Fruit fly (Drosophila melanogaster): ENCODE measurements around the gene trc.

trc gene

DNA sequence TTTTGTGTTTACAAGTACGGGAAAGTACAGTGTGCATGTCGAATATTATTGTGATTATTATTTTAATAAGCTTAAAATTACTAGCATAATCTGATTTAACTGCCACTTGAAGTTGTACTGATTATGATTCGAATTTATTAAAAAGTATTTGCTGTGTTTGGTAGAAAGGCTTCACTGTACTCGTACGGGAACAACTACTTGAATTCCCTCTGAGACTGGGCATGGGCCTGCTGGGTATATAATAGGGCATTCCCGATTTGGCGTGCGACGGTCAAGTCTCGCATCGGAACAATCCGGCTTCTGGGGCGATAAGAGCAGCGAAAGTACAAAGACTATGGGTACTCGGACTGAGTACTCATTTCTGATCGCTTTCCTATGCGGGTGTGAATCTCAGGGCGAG is 35.6 kb upstream of the trc start (continued):
- TF ChIP-seq CG15336 (GFP tag; IDR thresholded peaks at IDR 0.05) (peak; percentile 17; the same call in 1 of the 2 replicates), Sox14 (GFP tag; optimal IDR thresholded peaks at IDR 0.05) (peak; percentile 41)

DNA sequence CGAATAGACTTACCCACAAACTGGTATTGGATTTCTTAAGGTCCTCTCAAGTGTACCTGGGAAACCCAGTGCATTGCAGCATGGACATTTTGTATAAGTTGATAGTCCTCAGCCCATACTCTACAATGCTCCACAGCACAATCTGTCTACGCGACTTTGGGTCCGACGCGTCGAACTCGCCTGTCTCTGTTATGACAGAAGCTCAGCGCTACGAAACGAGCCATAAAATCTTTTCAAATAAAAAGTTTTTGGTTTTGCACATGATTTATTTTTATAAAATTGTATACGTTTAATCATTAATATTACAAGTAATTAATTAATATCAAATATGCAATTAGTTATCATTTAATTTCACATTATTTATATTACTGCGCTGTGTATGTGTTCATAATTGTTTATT is 33.1 kb upstream of the trc start:
- no peak for TF ChIP-seq Eip93F (GFP tag; optimal IDR thresholded peaks at IDR 0.05)
- no peak for TF ChIP-seq dsx (GFP tag; optimal IDR thresholded peaks at IDR 0.05; ENCODE audit: poor library complexity, severe bottlenecking)
- peak; percentile 58 for TF ChIP-seq svp (GFP tag)
- TF ChIP-seq CG15336 (GFP tag; IDR thresholded peaks at IDR 0.05), result no peak

DNA sequence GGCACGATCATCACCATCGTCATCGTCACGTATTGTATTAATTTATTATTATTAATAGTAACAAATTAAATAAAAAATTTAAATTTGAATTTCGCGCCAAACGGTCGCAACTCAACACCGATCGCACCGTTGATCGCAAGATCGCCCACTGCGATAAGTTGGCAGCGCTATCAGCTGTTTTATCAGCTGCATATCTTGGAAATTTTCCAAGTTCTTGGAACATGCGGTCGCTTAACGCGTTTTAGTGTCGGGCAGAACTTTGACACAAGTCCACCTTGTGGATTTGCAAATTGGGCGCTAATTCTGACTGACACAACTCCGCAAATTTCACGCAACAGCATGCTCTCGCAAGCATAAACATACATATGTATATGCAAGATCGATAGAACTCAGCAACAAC is 27.1 kb upstream of the trc start:
- no peak for TF ChIP-seq CG32006 (GFP tag; optimal IDR thresholded peaks at IDR 0.05)
- TF ChIP-seq esn (GFP tag; optimal IDR thresholded peaks at IDR 0.05), result peak; percentile 12
- no peak for TF ChIP-seq CG11762 (GFP tag; optimal IDR thresholded peaks at IDR 0.05; ENCODE audit: insufficient read depth)
- peak; percentile 49 for TF ChIP-seq Eip78C (GFP tag)
- no peak for TF ChIP-seq CG7368 (GFP tag; optimal IDR thresholded peaks at IDR 0.05)
- TF ChIP-seq CG8632 (GFP tag; optimal IDR thresholded peaks at IDR 0.05), result no peak
- TF ChIP-seq achi (GFP tag; optimal IDR thresholded peaks at IDR 0.05), result peak; percentile 15
- TF ChIP-seq CG6163 (GFP tag; IDR thresholded peaks at IDR 0.05), result no peak

DNA sequence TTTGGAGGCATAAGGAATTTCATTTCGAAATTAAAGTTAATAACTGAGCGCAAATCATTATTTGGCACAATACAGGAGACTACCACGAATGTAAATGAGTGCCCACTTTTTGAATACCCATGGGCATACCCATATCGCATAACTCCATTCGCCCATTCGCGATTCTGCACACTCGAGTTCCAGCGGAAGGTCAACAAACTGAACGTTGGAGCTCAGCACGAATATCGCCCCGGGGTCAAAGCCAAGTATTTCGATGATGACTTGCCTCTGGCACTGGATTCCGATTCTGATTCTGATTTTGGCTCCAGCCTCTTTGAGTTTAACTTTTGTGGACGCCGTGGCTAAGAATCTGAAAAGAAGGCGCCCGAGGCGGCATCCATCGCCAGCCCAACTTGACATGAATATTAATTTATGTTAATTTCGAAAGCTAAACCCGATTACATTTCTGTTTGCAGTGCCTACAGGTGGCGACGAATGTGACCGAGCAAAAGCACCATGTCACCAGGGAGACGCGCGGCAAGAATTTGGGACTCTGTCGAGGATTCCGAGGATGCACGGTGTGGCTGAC is 23.9 kb upstream of the trc start:
- TF ChIP-seq pdm3 (GFP tag; optimal IDR thresholded peaks at IDR 0.05), result no peak
- peak; percentile 84 for TF ChIP-seq svp (GFP tag)

dm6 chr3L:19848080-19848479 is 14.0 kb upstream of the trc start:
- TF ChIP-seq Eip93F (GFP tag; optimal IDR thresholded peaks at IDR 0.05) (no peak), CG3032 (tag; optimal IDR thresholded peaks at IDR 0.05) (no peak), Hr39 (GFP tag; optimal IDR thresholded peaks at IDR 0.05) (no peak), fd85E (GFP tag; optimal IDR thresholded peaks at IDR 0.05) (no peak), CG11294 (GFP tag; IDR thresholded peaks at IDR 0.05) (no peak), Eip78C (GFP tag) (peak; percentile 68), Sox102F (GFP tag; optimal IDR thresholded peaks at IDR 0.05) (no peak)

- TF ChIP-seq Eip78C (GFP tag) (peak; percentile 14), CG15336 (GFP tag; IDR thresholded peaks at IDR 0.05) (no peak), Ets21C (GFP tag; optimal IDR thresholded peaks at IDR 0.05) (no peak), Gug (GFP tag; IDR thresholded peaks at IDR 0.05) (no peak), CG11294 (GFP tag; IDR thresholded peaks at IDR 0.05) (no peak), fd59A (GFP tag; optimal IDR thresholded peaks at IDR 0.05) (no peak), CG34406 (GFP tag; optimal IDR thresholded peaks at IDR 0.05) (no peak), fkh (GFP tag; optimal IDR thresholded peaks at IDR 0.05) (peak; percentile 87), Lpt (GFP tag; optimal IDR thresholded peaks at IDR 0.05) (no peak)
These were observed 12.9 kb upstream of the trc start for dm6 chr3L:19846960-19847359.

dm6 chr3L:19845907-19846301 is 11.8 kb upstream of the trc start:
- TF ChIP-seq fd59A (GFP tag; optimal IDR thresholded peaks at IDR 0.05), result no peak
- TF ChIP-seq Hr38 (GFP tag; optimal IDR thresholded peaks at IDR 0.05), result no peak
- no peak for TF ChIP-seq Hr4 (GFP tag; optimal IDR thresholded peaks at IDR 0.05)
- TF ChIP-seq eg (GFP tag; IDR thresholded peaks at IDR 0.05), result no peak
- no peak for TF ChIP-seq Eip78C (GFP tag)
- no peak for TF ChIP-seq net (GFP tag; optimal IDR thresholded peaks at IDR 0.05)
- TF ChIP-seq Eip93F (GFP tag; optimal IDR thresholded peaks at IDR 0.05), result no peak
- no peak for TF ChIP-seq svp (GFP tag)
- peak; percentile 69 for TF ChIP-seq vri (GFP tag; optimal IDR thresholded peaks at IDR 0.05)
